Worm (Caenorhabditis elegans) whole organism, young adult: ENCODE results near the gene F09C6.14.

Experiments used
- B0035.1 ChIP-seq: sonication (generic microtip); optimal IDR thresholded peaks from 2 replicates; lab custom pipeline; 2016; ENCODE audit warnings: missing genetic modification characterization, mild to moderate bottlenecking, missing compliant biosample characterization, missing genotype, missing genetic modification reagents
- D2030.7 ChIP-seq: fragments of 200-800 bp; sonication (Bioruptor generic); IDR thresholded peaks from 2 replicates; pipeline ENCODE4 v1.3.6; 2022; ENCODE audit warnings: missing genetic modification reagents, missing genetic modification characterization, missing compliant biosample characterization
- F23B12.7 ChIP-seq: sonication (generic microtip); optimal IDR thresholded peaks from 2 replicates; lab custom pipeline; 2017; ENCODE audit warnings: missing genetic modification characterization, mild to moderate bottlenecking, missing compliant biosample characterization, antibody characterized with exemption, moderate library complexity; ENCODE audit not compliant: insufficient read depth
- aptf-2 ChIP-seq: fragments of 200-800 bp; sonication (Bioruptor generic); conservative IDR thresholded peaks from 2 replicates; pipeline ENCODE4 v1.3.6; 2022; ENCODE audit warnings: missing genetic modification reagents, missing genetic modification characterization, missing compliant biosample characterization
- aptf-3 ChIP-seq: fragments of 200-800 bp; sonication (Bioruptor generic); IDR thresholded peaks from 2 replicates; pipeline ENCODE4 v1.3.6; 2022; ENCODE audit warnings: missing genetic modification characterization, missing compliant biosample characterization
- attf-3 ChIP-seq: fragments of 200-800 bp; sonication (Bioruptor generic); conservative IDR thresholded peaks from 2 replicates; pipeline ENCODE4 v1.3.6; 2022; ENCODE audit warnings: missing genetic modification reagents, missing genetic modification characterization, missing compliant biosample characterization
- ceh-91 ChIP-seq: fragments of 200-800 bp; sonication (Bioruptor generic); IDR thresholded peaks from 2 replicates; pipeline ENCODE4 v1.3.6; 2022; ENCODE audit warnings: missing genetic modification reagents, missing genetic modification characterization, missing compliant biosample characterization
- fkh-3 ChIP-seq: sonication (generic microtip); optimal IDR thresholded peaks from 2 replicates; lab custom pipeline; 2016; ENCODE audit warnings: mild to moderate bottlenecking, missing genetic modification characterization, missing compliant biosample characterization
- hrde-1 ChIP-seq: sonication (generic microtip); optimal IDR thresholded peaks from 2 replicates; lab custom pipeline; 2016; ENCODE audit warnings: missing genetic modification characterization, mild to moderate bottlenecking, missing compliant biosample characterization, moderate library complexity, missing genotype, missing genetic modification reagents, borderline replicate concordance
- let-607 ChIP-seq, 2 experiments: fragments of 200-800 bp in 1 of 2; sonication (Bioruptor generic) in 1 of 2; sonication (generic microtip) in 1 of 2; optimal IDR thresholded peaks; 2 replicates each; lab custom pipeline; 2016 to 2018; ENCODE audit warnings: mild to moderate bottlenecking in 2 of 2, missing compliant biosample characterization in 2 of 2, missing genetic modification characterization in 2 of 2, moderate library complexity in 2 of 2, missing genotype in 1 of 2
- lsy-27 ChIP-seq: sonication (generic microtip); optimal IDR thresholded peaks from 2 replicates; lab custom pipeline; 2017; ENCODE audit warnings: missing genetic modification characterization, mild to moderate bottlenecking, missing compliant biosample characterization, antibody characterized with exemption, missing genotype, borderline replicate concordance; ENCODE audit not compliant: insufficient read depth
- madf-6 ChIP-seq: fragments of 200-800 bp; sonication (Bioruptor generic); IDR thresholded peaks from 2 replicates; pipeline ENCODE4 v1.3.6; 2022; ENCODE audit warnings: missing genetic modification reagents, missing genetic modification characterization, missing compliant biosample characterization
- mes-4 ChIP-seq: sonication (generic microtip); optimal IDR thresholded peaks from 2 replicates; lab custom pipeline; 2016; ENCODE audit warnings: missing genotype, missing genetic modification characterization, missing compliant biosample characterization
- nfyb-1 ChIP-seq: fragments of 200-800 bp; sonication (Bioruptor generic); IDR thresholded peaks from 2 replicates; pipeline ENCODE4 v1.3.6; 2022; ENCODE audit warnings: missing genetic modification reagents, missing genetic modification characterization, missing compliant biosample characterization
- nhr-27 ChIP-seq: fragments of 200-800 bp; sonication (Bioruptor generic); optimal IDR thresholded peaks from 2 replicates; lab custom pipeline; 2018; ENCODE audit warnings: mild to moderate bottlenecking, missing genetic modification characterization, moderate library complexity, missing compliant biosample characterization
- rec-8 ChIP-seq, 2 experiments: sonication (generic microtip); optimal IDR thresholded peaks; 2 replicates each; lab custom pipeline; 2016; ENCODE audit warnings: mild to moderate bottlenecking in 2 of 2, missing genetic modification characterization in 2 of 2, missing genetic modification reagents in 2 of 2, missing genotype in 2 of 2, missing biosample characterization in 1 of 2, missing compliant biosample characterization in 1 of 2, moderate library complexity in 1 of 2
- rpc-1 ChIP-seq, 2 experiments: fragments of 150-350 bp in 1 of 2; sonication (generic microtip) in 1 of 2; optimal IDR thresholded peaks; 2 replicates each; lab custom pipeline; 2014 to 2018; ENCODE audit warnings: missing biosample characterization in 1 of 2, missing genetic modification characterization in 1 of 2, missing genetic modification reagents in 1 of 2, missing genotype in 1 of 2
- somi-1 ChIP-seq: fragments of 200-800 bp; sonication (Bioruptor generic); optimal IDR thresholded peaks from 2 replicates; lab custom pipeline; 2018; ENCODE audit warnings: mild to moderate bottlenecking, missing genetic modification characterization, missing compliant biosample characterization
- ztf-18 ChIP-seq: sonication (generic microtip); optimal IDR thresholded peaks from 2 replicates; lab custom pipeline; 2016; ENCODE audit warnings: missing genotype, mild to moderate bottlenecking, missing genetic modification characterization, missing compliant biosample characterization

F09C6.14 gene

ce11 chrV:16927345-16927744, 46.6 kb downstream of the F09C6.14 start, which contains the start of gene Y102A5C.36:
Gene Y102A5C.36, minus strand, starts transcription at chrV:16927445.
- no peak for TF ChIP-seq D2030.7
- TF ChIP-seq mes-4 = no peak
- TF ChIP-seq fkh-3 (tag; lab: Kevin White, UChicago) = no peak
- TF ChIP-seq nfyb-1 = no peak
- TF ChIP-seq rec-8 (tag; optimal IDR thresholded peaks at IDR 0.05; lab: Kevin White, UChicago) = no peak
- no peak for TF ChIP-seq somi-1
- TF ChIP-seq aptf-2 (GFP tag; lab: Robert Waterston, UW) = no peak
- TF ChIP-seq aptf-3 (GFP tag; lab: Robert Waterston, UW) = no peak
- TF ChIP-seq ztf-18 (tag; lab: Kevin White, UChicago) = no peak
- TF ChIP-seq nhr-27 (tag; lab: Kevin White, UChicago) = no peak
- no peak for TF ChIP-seq let-607 (tag; optimal IDR thresholded peaks at IDR 0.05; lab: Kevin White, UChicago)
- no peak for TF ChIP-seq F23B12.7 (tag; lab: Kevin White, UChicago)
- TF ChIP-seq rpc-1 (optimal IDR thresholded peaks at IDR 0.05; lab: Kevin White, UChicago) = no peak
- no peak for TF ChIP-seq rpc-1 (tag; optimal IDR thresholded peaks at IDR 0.05; lab: Kevin White, UChicago)
- TF ChIP-seq ceh-91 (GFP tag; lab: Robert Waterston, UW) = no peak
- TF ChIP-seq attf-3 (GFP tag; lab: Robert Waterston, UW) = no peak
- TF ChIP-seq madf-6 (GFP tag; lab: Robert Waterston, UW) = no peak
- TF ChIP-seq hrde-1 (tag; lab: Kevin White, UChicago) = no peak
- TF ChIP-seq B0035.1 (tag; lab: Kevin White, UChicago) = no peak
- TF ChIP-seq lsy-27 (tag; lab: Kevin White, UChicago) = no peak
